Fruit fly (Drosophila melanogaster): ENCODE results near the gene GATAe.

GATAe gene

DNA sequence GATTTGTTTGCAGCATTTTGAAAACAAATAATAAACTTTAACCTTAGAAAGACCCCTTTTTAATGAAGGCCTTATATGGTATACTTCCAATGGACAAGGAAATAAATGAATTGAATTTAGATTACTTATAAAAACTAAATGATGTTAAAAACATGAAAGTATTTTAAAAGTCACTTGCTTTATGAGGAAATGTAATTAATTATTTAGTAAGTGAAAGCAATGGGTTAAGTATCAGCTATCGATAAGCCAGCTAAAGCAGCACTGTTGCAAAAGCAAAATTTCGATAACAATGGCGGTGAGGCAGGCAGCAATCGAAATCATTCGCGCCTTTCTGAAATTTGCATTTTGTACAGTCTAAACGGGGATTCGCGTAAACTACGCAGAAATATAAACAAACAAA, 43.7 kb upstream of the GATAe start, which contains the start of the genes CG32856 and Rbf2 (continued):
- TF ChIP-seq Ada2b (GFP tag; IDR thresholded peaks at IDR 0.05) (no peak), mld (GFP tag; IDR thresholded peaks at IDR 0.05; ENCODE audit: partially characterized antibody) (peak; percentile 87), CG11504 (tag; optimal IDR thresholded peaks at IDR 0.05) (no peak), dm (GFP tag; optimal IDR thresholded peaks at IDR 0.05) (peak; percentile 71), pho (GFP tag; optimal IDR thresholded peaks at IDR 0.05) (peak; percentile 83), BtbVII (GFP tag; optimal IDR thresholded peaks at IDR 0.05) (no peak), Nf-YC (tag; optimal IDR thresholded peaks at IDR 0.05) (peak; percentile 11), pros (GFP tag; optimal IDR thresholded peaks at IDR 0.05) (no peak), row (GFP tag; IDR thresholded peaks at IDR 0.05) (peak; percentile 95), CG7556 (GFP tag; optimal IDR thresholded peaks at IDR 0.05) (peak; percentile 74), CG8388 (GFP tag; optimal IDR thresholded peaks at IDR 0.05) (peak; percentile 79), sr (GFP tag; IDR thresholded peaks at IDR 0.05) (no peak), fu2 (GFP tag; optimal IDR thresholded peaks at IDR 0.05) (peak; percentile 68), bcd (GFP tag; optimal IDR thresholded peaks at IDR 0.05) (no peak), hb (GFP tag; IDR thresholded peaks at IDR 0.05; ENCODE audit: partially characterized antibody) (peak; percentile 89), CG1602 (GFP tag; optimal IDR thresholded peaks at IDR 0.05) (peak; percentile 84), CG14710 (tag; optimal IDR thresholded peaks at IDR 0.05) (peak; percentile 56), Poxn (GFP tag; IDR thresholded peaks at IDR 0.05) (no peak), Bteb2 (GFP tag; optimal IDR thresholded peaks at IDR 0.05) (peak; percentile 88), CG8281 (tag; optimal IDR thresholded peaks at IDR 0.05) (no peak), wor (GFP tag; IDR thresholded peaks at IDR 0.05) (peak; percentile 62), Pdp1 (GFP tag; optimal IDR thresholded peaks at IDR 0.05) (peak; percentile 79 to 86), Neu2 (GFP tag; optimal IDR thresholded peaks at IDR 0.05; ENCODE audit: borderline replicate concordance) (peak; percentile 21), Hr51 (GFP tag; optimal IDR thresholded peaks at IDR 0.05) (peak; percentile 67 to 89), jing (GFP tag; optimal IDR thresholded peaks at IDR 0.05) (peak; percentile 49), CG10565 (GFP tag; optimal IDR thresholded peaks at IDR 0.05) (no peak), az2 (GFP tag; optimal IDR thresholded peaks at IDR 0.05) (peak; percentile 85), CG4854 (GFP tag; optimal IDR thresholded peaks at IDR 0.05) (peak; percentile 41), CG12391 (tag; optimal IDR thresholded peaks at IDR 0.05) (peak; percentile 92), Ptx1 (GFP tag; IDR thresholded peaks at IDR 0.05) (no peak; the same call in 1 of the 2 replicates), CoRest (tag; optimal IDR thresholded peaks at IDR 0.05) (peak; percentile 93), Elba2 (GFP tag; optimal IDR thresholded peaks at IDR 0.05) (peak; percentile 61), Meics (GFP tag; optimal IDR thresholded peaks at IDR 0.05) (peak; percentile 67), ems (GFP tag; optimal IDR thresholded peaks at IDR 0.05) (peak; percentile 9), CG10274 (GFP tag; optimal IDR thresholded peaks at IDR 0.05) (no peak), pzg (GFP tag; optimal IDR thresholded peaks at IDR 0.05) (peak; percentile 71), fd102C (GFP tag; optimal IDR thresholded peaks at IDR 0.05) (no peak), CG1647 (GFP tag; optimal IDR thresholded peaks at IDR 0.05) (peak; percentile 39), Usf (GFP tag; optimal IDR thresholded peaks at IDR 0.05) (peak; percentile 51), CG15696 (tag; optimal IDR thresholded peaks at IDR 0.05) (no peak), CG18619 (GFP tag; optimal IDR thresholded peaks at IDR 0.05) (peak; percentile 71), CG13624 (GFP tag; optimal IDR thresholded peaks at IDR 0.05) (peak; percentile 79), CG14667 (GFP tag; IDR thresholded peaks at IDR 0.05) (no peak; the same call in 1 of the 2 replicates), bbx (GFP tag; IDR thresholded peaks at IDR 0.05; ENCODE audit: partially characterized antibody) (peak; percentile 88), CG16815 (GFP tag; optimal IDR thresholded peaks at IDR 0.05) (peak; percentile 57), CG17359 (tag; optimal IDR thresholded peaks at IDR 0.05) (no peak), CG9609 (GFP tag; optimal IDR thresholded peaks at IDR 0.05) (peak; percentile 68), CG14860 (GFP tag; IDR thresholded peaks at IDR 0.05; ENCODE audit: partially characterized antibody) (peak; percentile 84), CG5180 (GFP tag; optimal IDR thresholded peaks at IDR 0.05) (no peak)

Measured in whole organism, embryonic.